Fruit fly (Drosophila melanogaster) whole organism, embryonic: ENCODE measurements around the gene heix.

Experiments used
- BEAF-32 ChIP-seq: fragments of 200-800 bp; sonication (Bioruptor generic); optimal IDR thresholded peaks from 3 replicates; lab custom pipeline; 2017; ENCODE audit warnings: missing biosample characterization, missing genetic modification characterization, mild to moderate bottlenecking, moderate library complexity, missing genetic modification reagents
- CG10209 ChIP-seq: fragments of 200-800 bp; sonication (Bioruptor generic); optimal IDR thresholded peaks from 3 replicates; lab custom pipeline; 2017; ENCODE audit warnings: missing biosample characterization, mild to moderate bottlenecking, missing genetic modification characterization, missing genetic modification reagents
- CG10565 ChIP-seq: fragments of 200-800 bp; sonication (Bioruptor generic); optimal IDR thresholded peaks from 3 replicates; lab custom pipeline; 2016; ENCODE audit warnings: missing biosample characterization, mild to moderate bottlenecking, missing genetic modification characterization
- CG11093 ChIP-seq: fragments of 200-800 bp; sonication (Bioruptor generic); IDR thresholded peaks from 3 replicates; pipeline ENCODE4 v1.3.6; 2022; ENCODE audit warnings: missing biosample characterization, missing genetic modification characterization
- CG11560 ChIP-seq: fragments of 200-800 bp; sonication (Bioruptor generic); IDR thresholded peaks from 3 replicates; pipeline ENCODE4 v1.3.6; 2022; ENCODE audit warnings: missing biosample characterization, missing genetic modification characterization
- CG11696 ChIP-seq: fragments of 200-800 bp; sonication (Bioruptor generic); IDR thresholded peaks from 2 replicates; pipeline ENCODE4 v1.3.6; 2022; ENCODE audit warnings: missing biosample characterization, missing genetic modification characterization
- CG12104 ChIP-seq: fragments of 200-800 bp; sonication (Bioruptor generic); optimal IDR thresholded peaks from 3 replicates; lab custom pipeline; 2016; ENCODE audit warnings: missing biosample characterization, missing genetic modification characterization
- CG12659 ChIP-seq: fragments of 200-800 bp; sonication (Bioruptor generic); optimal IDR thresholded peaks from 3 replicates; lab custom pipeline; 2017; ENCODE audit warnings: mild to moderate bottlenecking, missing biosample characterization, missing genetic modification reagents, missing genetic modification characterization
- CG12744 ChIP-seq: fragments of 200-800 bp; sonication (Bioruptor generic); optimal IDR thresholded peaks from 2 replicates; lab custom pipeline; 2016; ENCODE audit warnings: missing biosample characterization, missing genetic modification characterization
- CG15269 ChIP-seq: fragments of 200-800 bp; sonication (Bioruptor generic); optimal IDR thresholded peaks from 2 replicates; lab custom pipeline; 2018; ENCODE audit warnings: missing biosample characterization, mild to moderate bottlenecking, missing genetic modification characterization, moderate library complexity
- CG15514 ChIP-seq: fragments of 200-800 bp; sonication (Bioruptor generic); optimal IDR thresholded peaks from 3 replicates; lab custom pipeline; 2017; ENCODE audit warnings: missing biosample characterization, missing genetic modification characterization, mild to moderate bottlenecking, moderate library complexity, missing genetic modification reagents
- CG15601 ChIP-seq: fragments of 200-800 bp; sonication (Bioruptor generic); optimal IDR thresholded peaks from 3 replicates; lab custom pipeline; 2019; ENCODE audit warnings: missing biosample characterization, mild to moderate bottlenecking, missing genetic modification characterization, moderate library complexity
- CG16863 ChIP-seq: fragments of 200-800 bp; sonication (Bioruptor generic); optimal IDR thresholded peaks from 3 replicates; lab custom pipeline; 2016; ENCODE audit warnings: missing biosample characterization, missing genetic modification characterization
- CG18764 ChIP-seq: fragments of 200-800 bp; sonication (Bioruptor generic); optimal IDR thresholded peaks from 3 replicates; lab custom pipeline; 2016; ENCODE audit warnings: missing biosample characterization, missing genetic modification characterization
- CG2129 ChIP-seq: fragments of 200-800 bp; sonication (Bioruptor generic); IDR thresholded peaks from 2 replicates; pipeline ENCODE4 v1.3.6; 2022; ENCODE audit warnings: missing biosample characterization, missing genetic modification characterization; ENCODE audit not compliant: partially characterized antibody
- CG3838 ChIP-seq: fragments of 200-800 bp; sonication (Bioruptor generic); optimal IDR thresholded peaks from 3 replicates; lab custom pipeline; 2016; ENCODE audit warnings: missing biosample characterization, missing genetic modification characterization
- CG4730 ChIP-seq: fragments of 200-800 bp; sonication (Bioruptor generic); IDR thresholded peaks from 2 replicates; pipeline ENCODE4 v1.3.6; 2022; ENCODE audit warnings: missing biosample characterization, missing genetic modification characterization
- CG5953 ChIP-seq: fragments of 200-800 bp; sonication (Bioruptor generic); IDR thresholded peaks from 2 replicates; pipeline ENCODE4 v1.3.6; 2022; ENCODE audit warnings: missing biosample characterization, missing genetic modification characterization
- CG8089 ChIP-seq: fragments of 200-800 bp; sonication (Bioruptor generic); optimal IDR thresholded peaks from 3 replicates; lab custom pipeline; 2016; ENCODE audit warnings: missing biosample characterization, missing genetic modification characterization
- CG8765 ChIP-seq: fragments of 200-800 bp; sonication (Bioruptor generic); IDR thresholded peaks from 2 replicates; pipeline ENCODE4 v1.3.6; 2022; ENCODE audit warnings: missing biosample characterization, missing genetic modification characterization
- D19A ChIP-seq: fragments of 200-800 bp; optimal IDR thresholded peaks from 3 replicates; lab custom pipeline; 2019; ENCODE audit warnings: missing biosample characterization, mild to moderate bottlenecking, missing genetic modification characterization, moderate library complexity
- Dfd ChIP-seq, 2 experiments: fragments of >200 bp; optimal IDR thresholded peaks; 2 replicates each; lab custom pipeline; 2017; ENCODE audit warnings: missing biosample characterization in 2 of 2, missing genetic modification characterization in 2 of 2
- Dip2 ChIP-seq: fragments of 200-800 bp; sonication (Bioruptor generic); IDR thresholded peaks from 2 replicates; pipeline ENCODE4 v1.3.6; 2022; ENCODE audit warnings: missing biosample characterization, missing genetic modification characterization
- Doc3 ChIP-seq: fragments of 200-800 bp; sonication (Bioruptor generic); IDR thresholded peaks from 3 replicates; pipeline ENCODE4 v1.3.6; 2022; ENCODE audit warnings: missing biosample characterization, missing genetic modification characterization; ENCODE audit not compliant: partially characterized antibody
- Dp ChIP-seq: fragments of 200-800 bp; sonication (Bioruptor generic); optimal IDR thresholded peaks from 2 replicates; lab custom pipeline; 2018; ENCODE audit warnings: missing biosample characterization, mild to moderate bottlenecking, missing genetic modification characterization, moderate library complexity
- Ets97D ChIP-seq: fragments of 200-800 bp; sonication (Bioruptor generic); optimal IDR thresholded peaks from 3 replicates; lab custom pipeline; 2016; ENCODE audit warnings: missing biosample characterization, missing genetic modification characterization
- Gug ChIP-seq: fragments of 200-800 bp; sonication (Bioruptor generic); IDR thresholded peaks from 4 replicates; pipeline ENCODE4 v1.3.6; 2022; ENCODE audit warnings: missing biosample characterization, missing genetic modification characterization
- HmgD ChIP-seq: fragments of 200-800 bp; sonication (Bioruptor generic); optimal IDR thresholded peaks from 3 replicates; lab custom pipeline; 2016; ENCODE audit warnings: missing biosample characterization, missing genetic modification characterization
- HmgZ ChIP-seq: fragments of 200-800 bp; sonication (Bioruptor generic); optimal IDR thresholded peaks from 2 replicates; lab custom pipeline; 2018; ENCODE audit warnings: missing biosample characterization, mild to moderate bottlenecking, missing genetic modification characterization
- Nf-YB ChIP-seq: fragments of 200-800 bp; sonication (Bioruptor generic); optimal IDR thresholded peaks from 3 replicates; lab custom pipeline; 2019; ENCODE audit warnings: missing biosample characterization, mild to moderate bottlenecking, missing genetic modification characterization, moderate library complexity
- Rx ChIP-seq: fragments of 200-800 bp; sonication (Bioruptor generic); IDR thresholded peaks from 2 replicates; pipeline ENCODE4 v1.3.6; 2022; ENCODE audit warnings: missing biosample characterization, missing genetic modification characterization
- Ssrp ChIP-seq: fragments of 200-800 bp; sonication (Bioruptor generic); optimal IDR thresholded peaks from 2 replicates; lab custom pipeline; 2018; ENCODE audit warnings: missing biosample characterization, mild to moderate bottlenecking, missing genetic modification characterization, moderate library complexity
- Usf ChIP-seq: fragments of 200-800 bp; sonication (Bioruptor generic); optimal IDR thresholded peaks from 2 replicates; lab custom pipeline; 2017; ENCODE audit warnings: missing genotype, missing biosample characterization, missing genetic modification characterization
- bab2 ChIP-seq: fragments of 200-800 bp; sonication (Bioruptor generic); optimal IDR thresholded peaks from 2 replicates; lab custom pipeline; 2016; ENCODE audit warnings: missing biosample characterization, missing genetic modification characterization
- cg ChIP-seq: fragments of 200-800 bp; sonication (Bioruptor generic); optimal IDR thresholded peaks from 3 replicates; lab custom pipeline; 2019; ENCODE audit warnings: missing biosample characterization, mild to moderate bottlenecking, missing genetic modification characterization, moderate library complexity
- danr ChIP-seq: fragments of 200-800 bp; sonication (Bioruptor generic); IDR thresholded peaks from 2 replicates; pipeline ENCODE4 v1.3.6; 2022; ENCODE audit warnings: missing biosample characterization, missing genetic modification characterization
- exex ChIP-seq: fragments of 200-800 bp; sonication (Bioruptor generic); optimal IDR thresholded peaks from 4 replicates; lab custom pipeline; 2018; ENCODE audit warnings: missing biosample characterization, mild to moderate bottlenecking, missing genetic modification characterization, moderate library complexity
- fd3F ChIP-seq: fragments of 200-800 bp; sonication (Bioruptor generic); optimal IDR thresholded peaks from 2 replicates; lab custom pipeline; 2018; ENCODE audit warnings: missing biosample characterization, mild to moderate bottlenecking, missing genetic modification characterization, moderate library complexity
- fru ChIP-seq: fragments of >200 bp; optimal IDR thresholded peaks from 2 replicates; lab custom pipeline; 2017
- fu2 ChIP-seq: fragments of 200-800 bp; sonication (Bioruptor generic); optimal IDR thresholded peaks from 2 replicates; lab custom pipeline; 2016; ENCODE audit warnings: missing biosample characterization, missing genetic modification characterization
- h ChIP-seq: fragments of >200 bp; optimal IDR thresholded peaks from 2 replicates; lab custom pipeline; 2017
- pan ChIP-seq, 4 experiments: fragments of >200 bp in 3 of 4; fragments of 200-800 bp in 1 of 4; sonication (Bioruptor generic) in 1 of 4; optimal IDR thresholded peaks in 3 of 4; IDR thresholded peaks in 1 of 4; 2 replicates each; pipeline versions ENCODE4 v1.3.6 to Lab custom; 2017 to 2022; ENCODE audit warnings: missing biosample characterization in 2 of 4, missing genetic modification characterization in 2 of 4, mixed read lengths in 1 of 4
- pb ChIP-seq: fragments of 200-800 bp; sonication (Bioruptor generic); optimal IDR thresholded peaks from 3 replicates; lab custom pipeline; 2016; ENCODE audit warnings: missing biosample characterization, missing genetic modification characterization
- phol ChIP-seq: fragments of 200-800 bp; sonication (Bioruptor generic); optimal IDR thresholded peaks from 3 replicates; lab custom pipeline; 2018; ENCODE audit warnings: missing biosample characterization, mild to moderate bottlenecking, missing genetic modification characterization, moderate library complexity
- prd ChIP-seq, 3 experiments: fragments of >200 bp in 2 of 3; fragments of 200-800 bp in 1 of 3; sonication (Bioruptor generic) in 1 of 3; optimal IDR thresholded peaks in 2 of 3; IDR thresholded peaks in 1 of 3; 2 replicates in 2 of 3; 3 replicates in 1 of 3; pipeline versions ENCODE4 v1.3.6 to Lab custom; 2017 to 2022; ENCODE audit warnings: missing biosample characterization in 1 of 3, missing genetic modification characterization in 1 of 3
- pros ChIP-seq: fragments of 200-800 bp; sonication (Bioruptor generic); optimal IDR thresholded peaks from 3 replicates; lab custom pipeline; 2019; ENCODE audit warnings: missing biosample characterization, mild to moderate bottlenecking, missing genetic modification characterization, moderate library complexity
- pzg ChIP-seq: fragments of 200-800 bp; sonication (Bioruptor generic); optimal IDR thresholded peaks from 3 replicates; lab custom pipeline; 2018; ENCODE audit warnings: missing biosample characterization, mild to moderate bottlenecking, missing genetic modification characterization, moderate library complexity
- slou ChIP-seq: fragments of 200-800 bp; sonication (Bioruptor generic); optimal IDR thresholded peaks from 3 replicates; lab custom pipeline; 2016; ENCODE audit warnings: missing biosample characterization, missing genetic modification characterization
- trh ChIP-seq: fragments of 200-800 bp; sonication (Bioruptor generic); optimal IDR thresholded peaks from 2 replicates; lab custom pipeline; 2016; ENCODE audit warnings: missing biosample characterization, missing genetic modification characterization
- yki ChIP-seq: fragments of >200 bp; optimal IDR thresholded peaks from 3 replicates; lab custom pipeline; 2018
- zf30C ChIP-seq: fragments of 200-800 bp; sonication (Bioruptor generic); optimal IDR thresholded peaks from 3 replicates; lab custom pipeline; 2018; ENCODE audit warnings: missing biosample characterization, mild to moderate bottlenecking, missing genetic modification characterization
- zfh2 ChIP-seq: fragments of 200-800 bp; sonication (Bioruptor generic); optimal IDR thresholded peaks from 2 replicates; lab custom pipeline; 2016; ENCODE audit warnings: missing biosample characterization, missing genetic modification characterization

heix gene

DNA sequence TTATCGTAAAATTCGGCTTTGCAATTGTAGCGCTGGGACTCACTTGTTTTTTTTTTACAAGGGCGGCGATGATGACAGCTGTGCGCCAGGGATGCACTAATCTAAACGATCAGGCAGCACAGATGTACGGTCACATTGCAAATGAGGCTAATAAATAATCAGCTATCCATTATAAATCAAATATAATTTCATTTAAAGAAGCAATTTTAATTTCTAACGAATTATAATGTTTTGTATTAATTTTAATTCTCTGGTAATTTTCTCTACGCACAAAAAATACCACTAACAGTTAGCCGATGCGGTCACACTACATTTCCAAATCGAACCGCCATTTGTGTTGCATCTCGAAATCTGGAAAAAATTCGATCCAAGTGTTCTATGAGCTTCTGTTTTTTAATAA is 11.0 kb upstream of the heix start, which contains the start of the genes cni and fzy (continued):
- TF ChIP-seq zfh2 (GFP tag; lab: Kevin White, UChicago), result peak; percentile 14
- no peak for TF ChIP-seq CG11696 (GFP tag; lab: Robert Waterston, UW)
- TF ChIP-seq fu2 (GFP tag; lab: Kevin White, UChicago), result peak; percentile 9
- no peak for TF ChIP-seq CG5953 (GFP tag; lab: Robert Waterston, UW)
- peak; percentile 64 for TF ChIP-seq CG15514
- TF ChIP-seq phol (tag; lab: Kevin White, UChicago), result peak; percentile 94
- TF ChIP-seq Doc3 (GFP tag; lab: Robert Waterston, UW), result no peak
- TF ChIP-seq Dfd (GFP tag; optimal IDR thresholded peaks at IDR 0.05; lab: Kevin White, UChicago), result no peak
- TF ChIP-seq CG4730 (GFP tag; lab: Robert Waterston, UW), result no peak
- TF ChIP-seq CG12104 (GFP tag; lab: Kevin White, UChicago), result no peak
- TF ChIP-seq HmgD (GFP tag; lab: Kevin White, UChicago), result no peak
- TF ChIP-seq cg (GFP tag; lab: Kevin White, UChicago), result no peak
- no peak for TF ChIP-seq CG16863 (GFP tag; lab: Kevin White, UChicago)
- peak; percentile 3 for TF ChIP-seq Ssrp (tag; lab: Kevin White, UChicago)
- no peak for TF ChIP-seq CG3838 (GFP tag; lab: Kevin White, UChicago)
- no peak for TF ChIP-seq D19A
- no peak for TF ChIP-seq pan (optimal IDR thresholded peaks at IDR 0.05; lab: Kevin White, UChicago)
- TF ChIP-seq pan (GFP tag; optimal IDR thresholded peaks at IDR 0.05 in 1 of 2, IDR thresholded peaks at IDR 0.05 in 1 of 2), result no peak
- no peak for TF ChIP-seq exex
- no peak for TF ChIP-seq CG18764 (GFP tag; lab: Kevin White, UChicago)
- TF ChIP-seq CG2129 (GFP tag; lab: Robert Waterston, UW), result no peak
- peak; percentile 3 for TF ChIP-seq CG15601 (tag; lab: Kevin White, UChicago)
- peak; percentile 23 for TF ChIP-seq bab2 (GFP tag; lab: Kevin White, UChicago)
- no peak for TF ChIP-seq trh
- no peak for TF ChIP-seq CG8765 (GFP tag; lab: Robert Waterston, UW)
- TF ChIP-seq fd3F (GFP tag; lab: Kevin White, UChicago), result no peak
- no peak for TF ChIP-seq slou (GFP tag; lab: Kevin White, UChicago)
- no peak for TF ChIP-seq CG12744
- TF ChIP-seq pb (GFP tag; lab: Kevin White, UChicago), result no peak
- TF ChIP-seq CG8089 (GFP tag; lab: Kevin White, UChicago), result no peak
- no peak for TF ChIP-seq zf30C (GFP tag; lab: Kevin White, UChicago)
- no peak for TF ChIP-seq Dip2 (GFP tag; lab: Robert Waterston, UW)
- TF ChIP-seq CG11560 (tag; lab: Robert Waterston, UW), result no peak
- TF ChIP-seq Nf-YB (GFP tag; lab: Kevin White, UChicago), result peak; percentile 7
- TF ChIP-seq CG10565, result no peak
- no peak for TF ChIP-seq Rx
- TF ChIP-seq CG11093 (GFP tag; lab: Robert Waterston, UW), result no peak
- no peak for TF ChIP-seq fru (lab: Kevin White, UChicago)
- no peak for TF ChIP-seq CG15269 (tag; lab: Kevin White, UChicago)
- TF ChIP-seq Dp, result peak; percentile 88
- TF ChIP-seq CG12659 (GFP tag; lab: Kevin White, UChicago), result peak; percentile 74
- TF ChIP-seq CG10209 (GFP tag; lab: Kevin White, UChicago), result peak; percentile 11
- no peak for TF ChIP-seq prd (optimal IDR thresholded peaks at IDR 0.05; lab: Kevin White, UChicago)
- TF ChIP-seq prd (GFP tag; IDR thresholded peaks at IDR 0.05; lab: Robert Waterston, UW), result no peak
- TF ChIP-seq danr (GFP tag; lab: Robert Waterston, UW), result no peak
- no peak for TF ChIP-seq Usf
- no peak for TF ChIP-seq pros (GFP tag; lab: Kevin White, UChicago)
- no peak for TF ChIP-seq yki (lab: Kevin White, UChicago)
- peak; percentile 62 for TF ChIP-seq BEAF-32 (GFP tag; lab: Kevin White, UChicago)
- peak; percentile 92 for TF ChIP-seq pzg
- TF ChIP-seq HmgZ (tag; lab: Kevin White, UChicago), result peak; percentile 56
- no peak for TF ChIP-seq h (lab: Kevin White, UChicago)
- TF ChIP-seq Gug, result no peak
- peak; percentile 73 for TF ChIP-seq Ets97D (GFP tag; lab: Kevin White, UChicago)
